Fruit fly (Drosophila melanogaster) whole organism, embryonic: ENCODE data around the gene CG10333.
A peak's percentile ranks its signal among the peaks of the same experiment; 100 is the strongest.

Source experiments
- CG10147 ChIP-seq: fragments of 200-800 bp; sonication (Bioruptor generic); optimal IDR thresholded peaks from 2 replicates; lab custom pipeline; 2019; ENCODE audit warnings: missing biosample characterization, mild to moderate bottlenecking, missing genetic modification characterization, moderate library complexity
- CG10274 ChIP-seq: fragments of 200-800 bp; sonication (Bioruptor generic); optimal IDR thresholded peaks from 3 replicates; lab custom pipeline; 2017; ENCODE audit warnings: missing biosample characterization, mild to moderate bottlenecking, missing genetic modification characterization
- CG10321 ChIP-seq: fragments of 200-800 bp; sonication (Bioruptor generic); IDR thresholded peaks from 2 replicates; pipeline ENCODE4 v1.3.6; 2022; ENCODE audit warnings: missing biosample characterization, missing genetic modification characterization
- CG10565 ChIP-seq: fragments of 200-800 bp; sonication (Bioruptor generic); optimal IDR thresholded peaks from 3 replicates; lab custom pipeline; 2016; ENCODE audit warnings: missing biosample characterization, mild to moderate bottlenecking, missing genetic modification characterization
- CG11456 ChIP-seq: fragments of 200-800 bp; sonication (Bioruptor generic); IDR thresholded peaks from 3 replicates; pipeline ENCODE4 v1.3.6; 2022; ENCODE audit warnings: missing biosample characterization, missing genetic modification characterization
- CG12219 ChIP-seq: fragments of 200-800 bp; sonication (Bioruptor generic); optimal IDR thresholded peaks from 3 replicates; lab custom pipeline; 2018; ENCODE audit warnings: missing biosample characterization, mild to moderate bottlenecking, missing genetic modification characterization
- CG12236 ChIP-seq: fragments of 200-800 bp; sonication (Bioruptor generic); optimal IDR thresholded peaks from 2 replicates; lab custom pipeline; 2016; ENCODE audit warnings: missing biosample characterization, missing genetic modification characterization
- CG12299 ChIP-seq: fragments of 200-800 bp; sonication (Bioruptor generic); optimal IDR thresholded peaks from 2 replicates; lab custom pipeline; 2018; ENCODE audit warnings: missing biosample characterization, mild to moderate bottlenecking, missing genetic modification characterization
- CG15073 ChIP-seq: fragments of 200-800 bp; sonication (Bioruptor generic); optimal IDR thresholded peaks from 2 replicates; lab custom pipeline; 2016; ENCODE audit warnings: missing biosample characterization, missing genetic modification characterization
- CG17802 ChIP-seq: fragments of 200-800 bp; sonication (Bioruptor generic); optimal IDR thresholded peaks from 2 replicates; lab custom pipeline; 2018; ENCODE audit warnings: missing biosample characterization, mild to moderate bottlenecking, missing genetic modification characterization, moderate library complexity
- CG18262 ChIP-seq: fragments of 200-800 bp; optimal IDR thresholded peaks from 3 replicates; lab custom pipeline; 2019; ENCODE audit warnings: missing biosample characterization, mild to moderate bottlenecking, missing genetic modification characterization, moderate library complexity
- CG18619 ChIP-seq: fragments of 200-800 bp; sonication (Bioruptor generic); optimal IDR thresholded peaks from 3 replicates; lab custom pipeline; 2017; ENCODE audit warnings: missing biosample characterization, mild to moderate bottlenecking, missing genetic modification characterization
- CG2199 ChIP-seq: fragments of 200-800 bp; sonication (Bioruptor generic); IDR thresholded peaks from 3 replicates; pipeline ENCODE4 v1.3.6; 2022; ENCODE audit warnings: missing biosample characterization, missing genetic modification characterization
- CG30403 ChIP-seq: fragments of 200-800 bp; sonication (Bioruptor generic); optimal IDR thresholded peaks from 3 replicates; lab custom pipeline; 2016; ENCODE audit warnings: missing biosample characterization, missing genetic modification characterization
- CG30431 ChIP-seq: fragments of 200-800 bp; sonication (Bioruptor generic); optimal IDR thresholded peaks from 2 replicates; lab custom pipeline; 2017; ENCODE audit warnings: missing biosample characterization, missing genetic modification characterization
- CG32772 ChIP-seq: fragments of 200-800 bp; sonication (Bioruptor generic); IDR thresholded peaks from 2 replicates; pipeline ENCODE4 v1.3.6; 2022; ENCODE audit warnings: missing biosample characterization, missing genetic modification characterization
- CG34422 ChIP-seq: fragments of 200-800 bp; sonication (Bioruptor generic); IDR thresholded peaks from 3 replicates; pipeline ENCODE4 v1.3.6; 2022; ENCODE audit warnings: missing biosample characterization, missing genetic modification characterization
- CG4424 ChIP-seq: fragments of 200-800 bp; sonication (Bioruptor generic); optimal IDR thresholded peaks from 3 replicates; lab custom pipeline; 2016; ENCODE audit warnings: missing biosample characterization, missing genetic modification characterization
- CG6175 ChIP-seq: fragments of 200-800 bp; sonication (Bioruptor generic); IDR thresholded peaks from 3 replicates; pipeline ENCODE4 v1.3.6; 2022; ENCODE audit warnings: missing biosample characterization, missing genetic modification characterization
- CG9876 ChIP-seq: fragments of 200-800 bp; sonication (Bioruptor generic); optimal IDR thresholded peaks from 2 replicates; lab custom pipeline; 2016; ENCODE audit warnings: missing biosample characterization, missing genetic modification characterization
- D ChIP-seq, 2 experiments: fragments of 200-800 bp in 1 of 2; fragments of >200 bp in 1 of 2; sonication (Bioruptor generic) in 1 of 2; optimal IDR thresholded peaks; 2 replicates in 1 of 2; 3 replicates in 1 of 2; lab custom pipeline; 2017; ENCODE audit warnings: mild to moderate bottlenecking in 1 of 2, missing biosample characterization in 1 of 2, missing genetic modification characterization in 1 of 2, missing genetic modification reagents in 1 of 2
- Dref ChIP-seq: fragments of 200-800 bp; sonication (Bioruptor generic); IDR thresholded peaks from 2 replicates; pipeline ENCODE4 v1.3.6; 2022; ENCODE audit warnings: missing biosample characterization, missing genetic modification characterization
- HLH54F ChIP-seq: fragments of 200-800 bp; sonication (Bioruptor generic); optimal IDR thresholded peaks from 3 replicates; lab custom pipeline; 2016; ENCODE audit warnings: missing biosample characterization, missing genetic modification characterization
- Lim3 ChIP-seq: fragments of 200-800 bp; sonication (Bioruptor generic); IDR thresholded peaks from 2 replicates; pipeline ENCODE4 v1.3.6; 2022; ENCODE audit warnings: missing biosample characterization, missing genetic modification characterization
- Med ChIP-seq: fragments of 200-800 bp; sonication (Bioruptor generic); peaks from one replicate; lab custom pipeline; 2016; ENCODE audit warnings: missing biosample characterization, missing genetic modification characterization, mild to moderate bottlenecking, inconsistent platforms, moderate library complexity
- Meics ChIP-seq: fragments of 200-800 bp; sonication (Bioruptor generic); optimal IDR thresholded peaks from 2 replicates; lab custom pipeline; 2017; ENCODE audit warnings: missing biosample characterization, mild to moderate bottlenecking, missing genetic modification characterization
- Myb ChIP-seq: fragments of 200-800 bp; sonication (Bioruptor generic); optimal IDR thresholded peaks from 2 replicates; lab custom pipeline; 2016; ENCODE audit warnings: missing biosample characterization, missing genetic modification characterization
- Rfx ChIP-seq: fragments of 200-800 bp; sonication (Bioruptor generic); IDR thresholded peaks from 2 replicates; pipeline ENCODE4 v1.3.6; 2022; ENCODE audit warnings: missing biosample characterization, missing genetic modification characterization
- Trl ChIP-seq, 3 experiments: fragments of >200 bp in 2 of 3; fragments of 200-800 bp in 1 of 3; sonication (Bioruptor generic) in 1 of 3; optimal IDR thresholded peaks; 2 replicates in 1 of 3; 3 replicates in 2 of 3; lab custom pipeline; 2016 to 2017; ENCODE audit warnings: missing biosample characterization in 1 of 3, missing genetic modification characterization in 1 of 3
- Vsx1 ChIP-seq: fragments of 200-800 bp; sonication (Bioruptor generic); optimal IDR thresholded peaks from 2 replicates; lab custom pipeline; 2017; ENCODE audit warnings: missing biosample characterization, mild to moderate bottlenecking, missing genetic modification characterization, missing genetic modification reagents
- ato ChIP-seq: fragments of 200-800 bp; sonication (Bioruptor generic); IDR thresholded peaks from 2 replicates; pipeline ENCODE4 v1.3.6; 2022; ENCODE audit warnings: missing biosample characterization, missing genetic modification characterization; ENCODE audit not compliant: partially characterized antibody
- az2 ChIP-seq: fragments of 200-800 bp; sonication (Bioruptor generic); optimal IDR thresholded peaks from 3 replicates; lab custom pipeline; 2016; ENCODE audit warnings: missing biosample characterization, missing genetic modification characterization
- cato ChIP-seq: fragments of 200-800 bp; sonication (Bioruptor generic); optimal IDR thresholded peaks from 2 replicates; lab custom pipeline; 2016; ENCODE audit warnings: missing biosample characterization, missing genetic modification characterization, borderline replicate concordance
- ci ChIP-seq: fragments of 200-800 bp; sonication (Bioruptor generic); IDR thresholded peaks from 3 replicates; pipeline ENCODE4 v1.3.6; 2022; ENCODE audit warnings: missing biosample characterization, missing genetic modification characterization
- emc ChIP-seq: fragments of 200-800 bp; sonication (Bioruptor generic); optimal IDR thresholded peaks from 2 replicates; lab custom pipeline; 2016; ENCODE audit warnings: missing biosample characterization, missing genetic modification characterization
- grau ChIP-seq: fragments of 200-800 bp; optimal IDR thresholded peaks from 3 replicates; lab custom pipeline; 2019; ENCODE audit warnings: missing biosample characterization, mild to moderate bottlenecking, missing genetic modification characterization, moderate library complexity
- grn ChIP-seq: fragments of 200-800 bp; sonication (Bioruptor generic); optimal IDR thresholded peaks from 3 replicates; lab custom pipeline; 2017; ENCODE audit warnings: missing biosample characterization, missing genetic modification characterization
- ham ChIP-seq: fragments of 200-800 bp; sonication (Bioruptor generic); IDR thresholded peaks from 2 replicates; pipeline ENCODE4 v1.3.6; 2022; ENCODE audit warnings: missing biosample characterization, missing genetic modification characterization
- jing ChIP-seq: fragments of 200-800 bp; sonication (Bioruptor generic); optimal IDR thresholded peaks from 2 replicates; lab custom pipeline; 2018; ENCODE audit warnings: missing biosample characterization, mild to moderate bottlenecking, missing genetic modification characterization
- mirr ChIP-seq: fragments of 200-800 bp; sonication (Bioruptor generic); optimal IDR thresholded peaks from 3 replicates; lab custom pipeline; 2018; ENCODE audit warnings: missing biosample characterization, mild to moderate bottlenecking, missing genetic modification characterization
- nerfin-2 ChIP-seq: fragments of 200-800 bp; sonication (Bioruptor generic); IDR thresholded peaks from 2 replicates; pipeline ENCODE4 v1.3.6; 2022; ENCODE audit warnings: missing biosample characterization, missing genetic modification characterization; ENCODE audit not compliant: partially characterized antibody
- peb ChIP-seq: fragments of 200-800 bp; sonication (Bioruptor generic); IDR thresholded peaks from 2 replicates; pipeline ENCODE4 v1.3.6; 2022; ENCODE audit warnings: missing biosample characterization, missing genetic modification characterization
- rib ChIP-seq: fragments of 200-800 bp; sonication (Bioruptor generic); IDR thresholded peaks from 2 replicates; pipeline ENCODE4 v1.3.6; 2022; ENCODE audit warnings: missing biosample characterization, missing genetic modification characterization
- ro ChIP-seq: fragments of 200-800 bp; sonication (Bioruptor generic); IDR thresholded peaks from 2 replicates; pipeline ENCODE4 v1.3.6; 2022; ENCODE audit warnings: missing biosample characterization, missing genetic modification characterization
- row ChIP-seq: fragments of 200-800 bp; sonication (Bioruptor generic); IDR thresholded peaks from 3 replicates; pipeline ENCODE4 v1.3.6; 2022; ENCODE audit warnings: missing biosample characterization, missing genetic modification characterization
- trh ChIP-seq: fragments of 200-800 bp; sonication (Bioruptor generic); optimal IDR thresholded peaks from 2 replicates; lab custom pipeline; 2016; ENCODE audit warnings: missing biosample characterization, missing genetic modification characterization
- vvl ChIP-seq: fragments of 200-800 bp; sonication (Bioruptor generic); IDR thresholded peaks from 2 replicates; pipeline ENCODE4 v1.3.6; 2022; ENCODE audit warnings: missing biosample characterization, missing genetic modification characterization
- zfh1 ChIP-seq: fragments of 200-800 bp; sonication (Bioruptor generic); IDR thresholded peaks from 3 replicates; pipeline ENCODE4 v1.3.6; 2022; ENCODE audit warnings: missing biosample characterization, missing genetic modification characterization

CG10333 gene

DNA sequence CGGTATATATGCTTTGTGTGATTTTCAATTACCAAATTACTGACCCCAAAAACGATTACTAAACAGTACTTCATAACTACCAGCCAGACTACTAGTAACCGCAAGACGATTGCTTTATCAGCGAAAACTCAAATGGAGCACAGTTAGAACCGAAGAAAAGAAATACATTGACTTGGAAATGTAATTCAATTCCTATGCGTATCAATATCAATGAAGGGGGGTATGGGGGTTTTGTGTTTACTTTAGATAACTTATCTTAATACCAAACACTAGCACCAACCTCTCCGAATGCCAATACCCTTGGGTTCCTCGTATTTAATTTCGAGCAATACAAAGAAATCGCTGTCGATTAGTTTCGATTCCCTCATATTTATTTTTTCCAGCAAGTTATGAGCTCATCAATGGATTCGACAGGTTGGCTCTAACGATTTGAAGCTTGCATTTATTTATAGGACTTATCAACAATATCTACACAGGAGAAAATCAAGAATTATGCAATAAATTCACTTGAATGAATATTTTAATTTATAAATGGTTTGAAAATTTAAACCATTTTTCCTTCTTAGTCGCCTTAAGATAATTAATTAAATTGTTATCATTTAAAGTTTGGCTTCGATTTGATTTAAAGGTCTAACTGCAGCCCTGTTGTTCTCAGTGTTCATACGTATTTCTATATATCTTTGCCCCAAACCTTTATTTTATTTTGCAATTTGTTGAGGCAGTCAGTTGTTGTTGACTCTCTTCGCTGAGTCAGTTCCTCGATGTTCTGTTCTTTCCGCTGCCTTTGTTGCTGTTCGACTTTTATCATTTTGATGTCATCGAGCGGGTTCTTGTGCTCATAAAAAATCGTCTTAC, 15.0 kb downstream of the CG10333 start (continued):
- TF ChIP-seq CG9876 (peak; percentile 22), CG30431 (no peak), CG10274 (GFP tag; lab: Kevin White, UChicago) (peak; percentile 32), grn (GFP tag; lab: Kevin White, UChicago) (peak; percentile 89), HLH54F (GFP tag; lab: Kevin White, UChicago) (peak; percentile 48), CG12299 (tag; lab: Kevin White, UChicago) (peak; percentile 63), cato (peak; percentile 17), Dref (GFP tag; lab: Robert Waterston, UW) (no peak), Meics (peak; percentile 85), CG30403 (GFP tag; lab: Kevin White, UChicago) (peak; percentile 82), az2 (GFP tag; lab: Kevin White, UChicago) (peak; percentile 65), row (peak; percentile 91), Rfx (GFP tag; lab: Robert Waterston, UW) (peak; percentile 87), Vsx1 (GFP tag; lab: Kevin White, UChicago) (peak; percentile 57), CG18262 (tag; lab: Kevin White, UChicago) (peak; percentile 86), Myb (peak; percentile 18), vvl (GFP tag; lab: Robert Waterston, UW) (peak; percentile 85), ato (GFP tag; lab: Robert Waterston, UW) (no peak), grau (peak; percentile 86), ham (0 out of 2 replicates have a peak, but pooled peaks have one; percentile 22), ro (GFP tag; lab: Robert Waterston, UW) (no peak), CG18619 (GFP tag; lab: Kevin White, UChicago) (peak; percentile 65), CG17802 (peak; percentile 2), Lim3 (GFP tag; lab: Robert Waterston, UW) (peak; percentile 48; the same call in 1 of the 2 replicates), Med (GFP tag; lab: Kevin White, UChicago) (peak; percentile 81), nerfin-2 (GFP tag; lab: Robert Waterston, UW) (no peak), CG11456 (GFP tag; lab: Robert Waterston, UW) (peak; percentile 73; the same call in 2 of the 3 replicates), CG32772 (GFP tag; lab: Robert Waterston, UW) (peak; percentile 78), D (optimal IDR thresholded peaks at IDR 0.05; lab: Kevin White, UChicago) (no peak), D (GFP tag; optimal IDR thresholded peaks at IDR 0.05; lab: Kevin White, UChicago) (peak; percentile 70), trh (GFP tag; lab: Kevin White, UChicago) (no peak), emc (no peak), CG2199 (GFP tag; lab: Robert Waterston, UW) (0 out of 3 replicates have a peak, but pooled peaks have one; percentile 43), zfh1 (GFP tag; lab: Robert Waterston, UW) (peak; percentile 69; the same call in 1 of the 3 replicates), Trl (optimal IDR thresholded peaks at IDR 0.05; lab: Kevin White, UChicago) (no peak), Trl (GFP tag; optimal IDR thresholded peaks at IDR 0.05; lab: Kevin White, UChicago) (no peak), CG4424 (peak; percentile 81), peb (GFP tag; lab: Robert Waterston, UW) (peak; percentile 53; the same call in 1 of the 2 replicates), CG12236 (GFP tag; lab: Kevin White, UChicago) (no peak), CG10147 (GFP tag; lab: Kevin White, UChicago) (peak; percentile 71), CG15073 (no peak), jing (GFP tag; lab: Kevin White, UChicago) (no peak), mirr (GFP tag; lab: Kevin White, UChicago) (peak; percentile 98), ci (peak; percentile 79), CG34422 (GFP tag; lab: Robert Waterston, UW) (peak; percentile 64; the same call in 2 of the 3 replicates), CG6175 (GFP tag; lab: Robert Waterston, UW) (peak; percentile 55; the same call in 1 of the 3 replicates), CG10565 (GFP tag; lab: Kevin White, UChicago) (no peak), rib (peak; percentile 54; the same call in 1 of the 2 replicates), CG12219 (GFP tag; lab: Kevin White, UChicago) (peak; percentile 48), CG10321 (peak; percentile 19; the same call in 1 of the 2 replicates)
